Worm (Caenorhabditis elegans): ENCODE measurements around the gene F56D6.23.

The F56D6.23 gene

DNA sequence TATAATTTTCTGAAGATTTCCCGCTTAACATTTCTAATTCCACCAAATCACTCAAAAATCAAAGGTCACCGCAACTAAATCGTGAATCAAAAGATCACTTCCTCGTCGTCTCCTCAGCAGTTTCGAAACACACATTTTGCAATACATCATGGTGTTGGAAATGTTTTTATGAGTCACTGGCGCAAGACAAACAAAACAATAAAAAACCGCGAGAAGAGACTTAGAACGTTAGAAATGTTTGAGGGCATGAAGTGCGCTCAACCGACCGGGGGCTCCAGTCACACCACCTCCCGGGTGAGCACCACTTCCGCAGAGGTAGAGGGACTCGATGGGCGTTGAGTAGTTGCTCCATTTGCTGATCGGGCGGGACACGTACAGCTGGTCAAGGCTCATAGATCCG, 43.0 kb upstream of the F56D6.23 start:
- no peak for TF ChIP-seq hlh-1 (tag; optimal IDR thresholded peaks at IDR 0.05)
- TF ChIP-seq mep-1 (tag; optimal IDR thresholded peaks at IDR 0.05): no peak
- no peak for TF ChIP-seq sem-2 (GFP tag; optimal IDR thresholded peaks at IDR 0.05)
- no peak for TF ChIP-seq nhr-28 (tag; optimal IDR thresholded peaks at IDR 0.05)
- no peak for TF ChIP-seq ham-2 (GFP tag; optimal IDR thresholded peaks at IDR 0.05)
- no peak for TF ChIP-seq zip-8 (tag; optimal IDR thresholded peaks at IDR 0.05)
- no peak for TF ChIP-seq unc-120 (tag; optimal IDR thresholded peaks at IDR 0.05; ENCODE audit: poor library complexity, severe bottlenecking)
- TF ChIP-seq lin-13 (tag; optimal IDR thresholded peaks at IDR 0.05): no peak
- TF ChIP-seq lin-32 (GFP tag; optimal IDR thresholded peaks at IDR 0.05): no peak
- no peak for TF ChIP-seq drap-1 (GFP tag; optimal IDR thresholded peaks at IDR 0.05)
- no peak for TF ChIP-seq blmp-1 (tag; optimal IDR thresholded peaks at IDR 0.05)
- no peak for TF ChIP-seq mls-2 (tag; optimal IDR thresholded peaks at IDR 0.05)
- TF ChIP-seq ces-1 (GFP tag; optimal IDR thresholded peaks at IDR 0.05): no peak
- no peak for TF ChIP-seq lsy-2 (tag; optimal IDR thresholded peaks at IDR 0.05)
- no peak for TF ChIP-seq ztf-11 (tag; optimal IDR thresholded peaks at IDR 0.05)
- TF ChIP-seq ceh-83 (GFP tag; optimal IDR thresholded peaks at IDR 0.05): no peak
- TF ChIP-seq unc-62 (GFP tag; optimal IDR thresholded peaks at IDR 0.05): no peak

DNA sequence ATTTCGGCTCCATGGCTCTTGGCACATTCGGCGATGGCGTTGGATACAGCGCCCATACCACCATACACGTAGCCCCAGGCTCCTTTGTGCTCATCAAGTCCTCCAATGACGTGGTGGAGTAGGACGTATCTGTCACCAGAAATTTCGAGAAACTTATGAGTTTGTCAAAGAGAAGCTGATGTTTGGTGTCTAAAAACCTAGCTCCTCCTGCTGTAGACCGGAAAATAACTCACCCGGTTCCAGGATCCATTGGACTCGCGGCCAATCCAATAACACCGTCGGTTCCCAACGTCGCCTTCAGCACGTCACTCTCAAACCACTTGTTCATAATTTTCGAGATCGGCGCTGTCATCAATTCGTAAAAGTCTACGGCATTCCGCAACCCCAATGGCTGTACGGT, 41.3 kb upstream of the F56D6.23 start:
- no peak for TF ChIP-seq zip-8 (tag; optimal IDR thresholded peaks at IDR 0.05)
- no peak for TF ChIP-seq pha-4 (tag; optimal IDR thresholded peaks at IDR 0.05)
- TF ChIP-seq hlh-1 (tag; optimal IDR thresholded peaks at IDR 0.05): no peak
- TF ChIP-seq mls-2 (tag; optimal IDR thresholded peaks at IDR 0.05): no peak
- TF ChIP-seq nhr-237 (tag; optimal IDR thresholded peaks at IDR 0.05): no peak
- no peak for TF ChIP-seq ham-2 (GFP tag; optimal IDR thresholded peaks at IDR 0.05)
- no peak for TF ChIP-seq ceh-43 (GFP tag; optimal IDR thresholded peaks at IDR 0.05)
- TF ChIP-seq ceh-83 (GFP tag; optimal IDR thresholded peaks at IDR 0.05): no peak
- no peak for TF ChIP-seq ceh-39 (tag; optimal IDR thresholded peaks at IDR 0.05)
- TF ChIP-seq lin-13 (tag; optimal IDR thresholded peaks at IDR 0.05): no peak
- no peak for TF ChIP-seq elt-1 (tag; optimal IDR thresholded peaks at IDR 0.05; ENCODE audit: borderline replicate concordance, insufficient read depth)
- no peak for TF ChIP-seq nhr-28 (tag; optimal IDR thresholded peaks at IDR 0.05)
- no peak for TF ChIP-seq lin-32 (GFP tag; optimal IDR thresholded peaks at IDR 0.05)
- no peak for TF ChIP-seq nhr-2 (tag; optimal IDR thresholded peaks at IDR 0.05)

DNA sequence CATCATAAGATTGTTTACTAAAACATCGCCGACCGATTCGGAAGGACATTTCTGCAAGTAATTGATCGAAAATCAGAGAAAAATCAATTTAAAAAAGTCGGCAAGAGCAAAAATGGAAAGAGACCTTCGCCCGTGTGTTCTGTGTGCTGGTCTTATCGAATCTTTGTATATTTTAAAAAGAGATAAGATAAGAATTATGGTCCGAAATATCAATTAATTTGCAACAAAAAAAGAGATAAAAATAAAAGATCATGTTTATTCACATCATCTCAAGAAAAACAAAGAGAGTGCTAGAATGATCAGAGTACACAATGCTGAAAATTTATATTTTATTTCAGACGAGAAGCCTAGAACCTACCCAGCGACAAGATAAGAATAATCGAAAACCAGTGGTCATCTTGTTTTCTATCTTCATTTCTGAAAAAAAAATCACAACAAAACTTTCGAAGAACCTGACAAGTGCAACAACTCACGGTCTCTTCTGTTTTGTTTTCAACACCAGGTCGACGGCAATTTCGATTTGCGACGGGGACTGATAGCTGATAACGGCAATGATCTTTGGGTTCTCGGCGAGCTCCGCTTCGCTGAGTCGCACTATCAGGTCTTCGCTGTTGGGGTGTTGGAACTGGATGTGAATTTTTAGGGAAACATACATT, 39.8 kb upstream of the F56D6.23 start, which contains the start of gene F37C4.6:
Gene F37C4.6, minus strand, starts transcription at position 51 of the 656 bp plus-strand sequence.
- no peak for TF ChIP-seq snpc-4 (tag; optimal IDR thresholded peaks at IDR 0.05)
- TF ChIP-seq ceh-43 (GFP tag; optimal IDR thresholded peaks at IDR 0.05): no peak
- TF ChIP-seq flh-1 (GFP tag; optimal IDR thresholded peaks at IDR 0.05): no peak
- TF ChIP-seq ztf-11 (tag; optimal IDR thresholded peaks at IDR 0.05): no peak
- TF ChIP-seq blmp-1 (tag; optimal IDR thresholded peaks at IDR 0.05): no peak
- TF ChIP-seq ceh-39 (tag; optimal IDR thresholded peaks at IDR 0.05): no peak
- TF ChIP-seq elt-3 (tag; optimal IDR thresholded peaks at IDR 0.05): no peak
- no peak for TF ChIP-seq lsy-2 (tag; optimal IDR thresholded peaks at IDR 0.05)
- TF ChIP-seq unc-39 (tag; optimal IDR thresholded peaks at IDR 0.05): no peak
- TF ChIP-seq lin-32 (GFP tag; optimal IDR thresholded peaks at IDR 0.05): no peak
- no peak for TF ChIP-seq elt-1 (tag; optimal IDR thresholded peaks at IDR 0.05; ENCODE audit: borderline replicate concordance, insufficient read depth)
- TF ChIP-seq mep-1 (tag; optimal IDR thresholded peaks at IDR 0.05): no peak
- TF ChIP-seq lin-13 (tag; optimal IDR thresholded peaks at IDR 0.05): no peak
- no peak for TF ChIP-seq nhr-2 (tag; optimal IDR thresholded peaks at IDR 0.05)
- no peak for TF ChIP-seq mls-2 (tag; optimal IDR thresholded peaks at IDR 0.05)
- no peak for TF ChIP-seq ceh-83 (GFP tag; optimal IDR thresholded peaks at IDR 0.05)
- no peak for TF ChIP-seq ham-2 (GFP tag; optimal IDR thresholded peaks at IDR 0.05)
- TF ChIP-seq bed-3 (GFP tag; optimal IDR thresholded peaks at IDR 0.05): no peak
- TF ChIP-seq cnd-1 (tag; optimal IDR thresholded peaks at IDR 0.05): no peak
- no peak for TF ChIP-seq nhr-76 (tag; optimal IDR thresholded peaks at IDR 0.05)

DNA sequence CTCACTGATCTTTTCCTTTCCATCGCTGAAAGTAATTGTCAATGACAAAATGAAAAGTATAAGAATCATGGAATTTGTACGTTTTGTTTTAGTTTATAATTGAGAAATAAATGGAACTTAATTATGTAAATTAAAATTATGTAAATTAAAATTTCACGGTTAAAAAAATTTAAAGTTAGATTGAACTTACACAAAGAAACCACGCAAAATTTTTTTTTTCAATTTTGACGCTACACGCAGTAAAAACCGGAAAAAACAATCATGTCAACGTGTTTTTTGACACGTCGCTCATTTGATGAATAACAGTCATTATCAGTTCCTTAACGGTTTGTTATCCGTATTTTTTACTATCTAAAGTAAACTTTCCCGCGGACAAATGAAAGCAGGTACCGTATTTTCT, 37.1 kb upstream of the F56D6.23 start, which contains the start of the genes F37C4.8 and oac-23:
Gene F37C4.8, minus strand, starts transcription at position 101 of the 400 bp plus-strand sequence.
Gene oac-23, plus strand, starts transcription at position 323 of the 400 bp plus-strand sequence.
- TF ChIP-seq ztf-11 (tag; optimal IDR thresholded peaks at IDR 0.05) (no peak), unc-62 (GFP tag; optimal IDR thresholded peaks at IDR 0.05) (no peak), flh-1 (GFP tag; optimal IDR thresholded peaks at IDR 0.05) (no peak), sptf-1 (tag; optimal IDR thresholded peaks at IDR 0.05) (no peak), mab-5 (tag; optimal IDR thresholded peaks at IDR 0.05) (no peak), blmp-1 (tag; optimal IDR thresholded peaks at IDR 0.05) (no peak), nhr-2 (tag; optimal IDR thresholded peaks at IDR 0.05) (no peak)

Data from whole organism, mixed stage, embryonic.